Worm (Caenorhabditis elegans): Measurements from ENCODE around the gene gmps-1.

gmps-1 gene

DNA sequence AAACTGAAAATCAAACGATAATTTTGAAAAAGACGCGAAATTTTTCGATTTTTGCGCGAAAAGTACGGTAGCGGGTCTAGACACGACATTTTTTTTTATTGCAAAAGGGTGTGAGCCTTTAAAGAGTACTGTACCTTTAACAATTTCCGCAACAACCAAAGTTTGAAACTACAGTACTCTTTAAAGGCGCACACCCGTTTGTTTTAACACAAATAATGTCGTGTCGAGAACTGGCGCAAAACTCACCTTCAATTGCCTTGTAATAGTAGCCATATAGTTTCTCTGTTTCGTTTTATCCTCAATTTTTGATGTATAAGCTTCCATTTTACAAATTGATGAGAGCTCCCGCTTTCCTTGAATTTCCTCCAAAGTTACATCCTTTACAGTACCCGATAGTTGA lies 16.7 kb upstream of the gmps-1 start:
- TF ChIP-seq sox-4 (tag; optimal IDR thresholded peaks at IDR 0.05) (no peak), ceh-48 (tag; optimal IDR thresholded peaks at IDR 0.05) (no peak), ceh-14 (tag; optimal IDR thresholded peaks at IDR 0.05) (no peak), ceh-30 (tag; optimal IDR thresholded peaks at IDR 0.05) (no peak), odd-2 (tag; optimal IDR thresholded peaks at IDR 0.05) (no peak), elt-4 (tag; optimal IDR thresholded peaks at IDR 0.05) (no peak), hlh-6 (tag; optimal IDR thresholded peaks at IDR 0.05) (no peak), madf-2 (tag; optimal IDR thresholded peaks at IDR 0.05) (no peak)

DNA sequence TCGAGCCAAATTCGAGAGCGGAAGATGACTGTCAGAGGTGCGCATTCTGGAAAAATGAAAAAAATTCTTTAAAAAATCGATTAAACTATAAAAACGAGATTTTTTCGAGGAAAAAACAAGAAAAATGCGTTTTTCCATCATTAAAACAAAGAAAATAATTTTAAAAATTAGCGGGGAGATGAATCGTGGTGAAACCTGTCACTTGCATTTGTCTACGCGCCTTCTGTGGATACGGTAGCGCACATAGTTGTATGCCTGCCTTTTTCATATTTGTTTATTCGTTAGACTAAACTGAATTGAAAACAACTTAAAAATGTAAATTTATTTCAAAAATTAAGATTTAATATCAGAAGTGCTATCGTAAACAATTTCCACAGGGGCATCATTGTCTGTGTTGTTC lies 15.9 kb upstream of the gmps-1 start, which contains the start of gene egg-3:
TSS of gene egg-3 (minus strand) at position 46 of the 400 bp plus-strand sequence.
- no peak for TF ChIP-seq mec-3 (tag; optimal IDR thresholded peaks at IDR 0.05; ENCODE audit: borderline replicate concordance)
- TF ChIP-seq ahr-1 (tag; optimal IDR thresholded peaks at IDR 0.05), result no peak
- TF ChIP-seq T23F11.4 (GFP tag; optimal IDR thresholded peaks at IDR 0.05), result no peak
- TF ChIP-seq rnt-1 (tag; optimal IDR thresholded peaks at IDR 0.05), result no peak
- no peak for TF ChIP-seq ceh-48 (tag; optimal IDR thresholded peaks at IDR 0.05)
- no peak for TF ChIP-seq npax-4 (tag; optimal IDR thresholded peaks at IDR 0.05)
- TF ChIP-seq nfya-1 (tag; optimal IDR thresholded peaks at IDR 0.05), result no peak
- no peak for TF ChIP-seq Y22D7AL.16 (tag; optimal IDR thresholded peaks at IDR 0.05)
- no peak for TF ChIP-seq elt-4 (tag; optimal IDR thresholded peaks at IDR 0.05)

DNA sequence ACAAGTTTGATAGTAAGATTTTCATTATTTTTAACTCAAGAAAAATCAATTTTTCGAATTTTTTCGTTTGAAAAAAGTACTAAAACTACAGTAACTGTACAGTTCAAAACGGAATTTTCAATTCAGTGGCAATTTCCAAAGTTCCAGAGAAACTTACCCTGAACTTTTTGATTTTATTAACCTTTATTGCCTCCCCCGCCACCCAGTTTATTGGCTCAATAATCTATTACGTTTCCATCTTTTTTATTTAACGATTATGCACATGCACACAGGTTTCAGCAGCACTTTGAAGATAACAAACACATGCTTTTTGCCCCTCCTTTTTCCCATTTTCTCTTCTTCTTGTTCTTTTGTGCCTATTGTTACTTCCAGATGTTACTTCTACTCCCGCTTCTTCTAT lies 12.1 kb upstream of the gmps-1 start, which contains the start of gene lurp-1:
TSS of gene lurp-1 (plus strand) at position 301 of the 400 bp plus-strand sequence.
- TF ChIP-seq dmd-4 (tag; optimal IDR thresholded peaks at IDR 0.05; ENCODE audit: borderline replicate concordance) (no peak), hlh-15 (tag; optimal IDR thresholded peaks at IDR 0.05) (no peak), pha-4 (tag; optimal IDR thresholded peaks at IDR 0.05) (no peak), rnt-1 (tag; optimal IDR thresholded peaks at IDR 0.05) (no peak), ceh-9 (tag; optimal IDR thresholded peaks at IDR 0.05) (no peak), C38D4.7 (GFP tag; optimal IDR thresholded peaks at IDR 0.05) (no peak)

DNA sequence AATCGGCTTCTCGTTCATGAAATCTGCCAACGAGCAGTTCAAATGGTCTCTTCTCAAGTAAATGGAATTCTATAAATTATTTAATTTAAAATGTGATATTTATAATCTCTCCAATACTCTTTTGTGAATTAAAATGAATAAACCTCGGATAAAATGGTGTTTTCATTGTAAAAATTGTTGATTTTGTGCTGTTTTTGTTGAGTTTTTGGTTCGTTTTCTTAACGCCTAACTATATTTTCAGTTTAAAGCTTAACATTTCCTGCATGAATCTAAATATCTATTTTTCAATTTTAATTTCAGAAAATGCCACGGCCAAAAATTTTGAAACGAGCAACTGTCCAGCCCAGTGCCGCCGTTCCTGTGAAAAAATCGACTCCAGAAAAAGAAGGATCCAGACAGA lies 5.1 kb upstream of the gmps-1 start, which contains the start of gene orc-2:
TSS of gene orc-2 (plus strand) at position 301 of the 400 bp plus-strand sequence.
- no peak for TF ChIP-seq odd-2 (tag; optimal IDR thresholded peaks at IDR 0.05)
- TF ChIP-seq ceh-45 (GFP tag; IDR thresholded peaks at IDR 0.05), result no peak
- TF ChIP-seq lim-6 (tag; optimal IDR thresholded peaks at IDR 0.05), result no peak
- no peak for TF ChIP-seq hlh-30 (tag; optimal IDR thresholded peaks at IDR 0.05; ENCODE audit: insufficient read depth)
- no peak for TF ChIP-seq ceh-31 (tag; optimal IDR thresholded peaks at IDR 0.05)
- no peak for TF ChIP-seq hlh-8 (tag; optimal IDR thresholded peaks at IDR 0.05)
- TF ChIP-seq rnt-1 (tag; optimal IDR thresholded peaks at IDR 0.05), result no peak
- TF ChIP-seq T23F11.4 (GFP tag; optimal IDR thresholded peaks at IDR 0.05), result no peak
- TF ChIP-seq ref-2 (tag; optimal IDR thresholded peaks at IDR 0.05), result no peak
- TF ChIP-seq ceh-6 (GFP tag; optimal IDR thresholded peaks at IDR 0.05), result no peak
- TF ChIP-seq zip-5 (tag; optimal IDR thresholded peaks at IDR 0.05), result no peak
- TF ChIP-seq tbx-2 (tag; optimal IDR thresholded peaks at IDR 0.05), result no peak
- TF ChIP-seq dmd-4 (tag; optimal IDR thresholded peaks at IDR 0.05; ENCODE audit: borderline replicate concordance), result no peak

DNA sequence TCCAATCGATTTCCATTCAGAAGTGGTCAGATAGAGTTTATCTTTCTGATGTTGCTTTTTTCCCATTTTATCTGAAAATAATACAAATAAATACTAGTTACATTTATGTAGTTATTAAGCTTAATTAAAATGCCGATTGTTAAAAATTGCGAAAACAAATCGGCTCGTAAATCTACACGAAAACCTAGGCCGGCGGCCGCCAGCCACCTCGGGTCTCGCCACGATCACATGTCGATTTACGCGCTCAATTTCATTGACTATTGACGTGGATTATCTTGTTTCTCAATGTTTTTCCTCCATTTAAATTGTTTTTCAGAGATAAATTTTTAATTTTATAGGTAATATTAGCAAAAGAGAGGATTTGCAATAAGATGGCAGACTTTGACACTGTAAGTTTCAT lies 4.0 kb upstream of the gmps-1 start, which contains the start of the genes cyn-4 and copz-1:
TSS of gene cyn-4 (minus strand) at position 71 of the 400 bp plus-strand sequence.
TSS of gene copz-1 (plus strand) at position 339 of the 400 bp plus-strand sequence.
- TF ChIP-seq zip-5 (tag; optimal IDR thresholded peaks at IDR 0.05) (peak; percentile 70), lim-6 (tag; optimal IDR thresholded peaks at IDR 0.05) (peak; percentile 48), gmeb-2 (tag; optimal IDR thresholded peaks at IDR 0.05) (no peak), tbx-7 (tag; optimal IDR thresholded peaks at IDR 0.05) (peak; percentile 78), hlh-15 (tag; optimal IDR thresholded peaks at IDR 0.05) (no peak), Y22D7AL.16 (tag; optimal IDR thresholded peaks at IDR 0.05) (no peak), F13H6.1 (tag; optimal IDR thresholded peaks at IDR 0.05) (peak; percentile 22), fkh-10 (GFP tag; optimal IDR thresholded peaks at IDR 0.05) (no peak), sdc-2 (tag; optimal IDR thresholded peaks at IDR 0.05) (no peak), unc-42 (tag; optimal IDR thresholded peaks at IDR 0.05) (peak; percentile 73), che-1 (tag; optimal IDR thresholded peaks at IDR 0.05) (no peak), pros-1 (tag; optimal IDR thresholded peaks at IDR 0.05) (no peak), ceh-6 (GFP tag; optimal IDR thresholded peaks at IDR 0.05) (no peak), npax-4 (tag; optimal IDR thresholded peaks at IDR 0.05) (no peak), ets-4 (tag; optimal IDR thresholded peaks at IDR 0.05) (peak; percentile 87), unc-3 (GFP tag; conservative IDR thresholded peaks at IDR 0.05) (0 out of 2 replicates have a peak, but pooled peaks have one; percentile 17), unc-3 (tag; optimal IDR thresholded peaks at IDR 0.05) (no peak), ahr-1 (tag; optimal IDR thresholded peaks at IDR 0.05) (no peak), ceh-18 (tag; optimal IDR thresholded peaks at IDR 0.05) (no peak), ttx-3 (tag; optimal IDR thresholded peaks at IDR 0.05) (no peak), sox-4 (tag; optimal IDR thresholded peaks at IDR 0.05) (no peak), hlh-13 (GFP tag; optimal IDR thresholded peaks at IDR 0.05) (no peak), ceh-30 (tag; optimal IDR thresholded peaks at IDR 0.05) (no peak), ref-2 (tag; optimal IDR thresholded peaks at IDR 0.05) (peak; percentile 73), nhr-232 (tag; optimal IDR thresholded peaks at IDR 0.05) (no peak)
